Worm (Caenorhabditis elegans) whole organism, young adult: ENCODE data around the gene K01D12.15.

Source experiments
- B0035.1 ChIP-seq: sonication (generic microtip); optimal IDR thresholded peaks from 2 replicates; lab custom pipeline; 2016; ENCODE audit warnings: missing genetic modification characterization, mild to moderate bottlenecking, missing compliant biosample characterization, missing genotype, missing genetic modification reagents
- C06A6.2 ChIP-seq: fragments of 200-800 bp; sonication (Bioruptor generic); conservative IDR thresholded peaks from 2 replicates; pipeline ENCODE4 v1.3.6; 2022; ENCODE audit warnings: missing genetic modification characterization, missing compliant biosample characterization
- C17E4.6 ChIP-seq: fragments of 200-800 bp; sonication (Bioruptor generic); IDR thresholded peaks from 2 replicates; pipeline ENCODE4 v1.3.6; 2022; ENCODE audit warnings: missing genetic modification reagents, missing genetic modification characterization, missing compliant biosample characterization
- F23B12.7 ChIP-seq: sonication (generic microtip); optimal IDR thresholded peaks from 2 replicates; lab custom pipeline; 2017; ENCODE audit warnings: missing genetic modification characterization, mild to moderate bottlenecking, missing compliant biosample characterization, antibody characterized with exemption, moderate library complexity; ENCODE audit not compliant: insufficient read depth
- F33H1.4 ChIP-seq: fragments of 200-800 bp; sonication (Bioruptor generic); IDR thresholded peaks from 2 replicates; pipeline ENCODE4 v1.3.6; 2022; ENCODE audit warnings: missing genetic modification reagents, missing genetic modification characterization, missing compliant biosample characterization
- F37B4.10 ChIP-seq: fragments of 200-800 bp; sonication (Bioruptor generic); IDR thresholded peaks from 2 replicates; pipeline ENCODE4 v1.3.6; 2022; ENCODE audit warnings: missing genetic modification characterization, missing compliant biosample characterization
- F49E8.2 ChIP-seq: sonication (generic microtip); optimal IDR thresholded peaks from 3 replicates; lab custom pipeline; 2017; ENCODE audit warnings: missing genetic modification characterization, mild to moderate bottlenecking, missing compliant biosample characterization, antibody characterized with exemption, moderate library complexity; ENCODE audit not compliant: insufficient read depth
- K12H6.12 ChIP-seq: fragments of 200-800 bp; sonication (Bioruptor generic); optimal IDR thresholded peaks from 2 replicates; lab custom pipeline; 2018; ENCODE audit warnings: mild to moderate bottlenecking, missing genetic modification characterization, missing compliant biosample characterization
- Y53F4B.3 ChIP-seq: fragments of 200-800 bp; sonication (Bioruptor generic); IDR thresholded peaks from 2 replicates; pipeline ENCODE4 v1.3.6; 2022; ENCODE audit warnings: missing genetic modification reagents, missing genetic modification characterization, missing compliant biosample characterization
- Y67H2A.10 ChIP-seq: fragments of 200-800 bp; sonication (Bioruptor generic); conservative IDR thresholded peaks from 2 replicates; pipeline ENCODE4 v1.3.6; 2022; ENCODE audit warnings: missing genetic modification reagents, missing genetic modification characterization, missing compliant biosample characterization
- Y79H2A.3 ChIP-seq: fragments of 200-800 bp; sonication (Bioruptor generic); conservative IDR thresholded peaks from 2 replicates; pipeline ENCODE4 v1.3.6; 2022; ENCODE audit warnings: missing genetic modification reagents, missing genetic modification characterization, missing compliant biosample characterization
- attf-5 ChIP-seq: fragments of 200-800 bp; sonication (Bioruptor generic); optimal IDR thresholded peaks from 2 replicates; lab custom pipeline; 2018; ENCODE audit warnings: mild to moderate bottlenecking, missing genetic modification characterization, missing compliant biosample characterization
- cebp-1 ChIP-seq, 2 experiments: fragments of 200-800 bp in 1 of 2; sonication (Bioruptor generic) in 1 of 2; sonication (generic microtip) in 1 of 2; IDR thresholded peaks in 1 of 2; optimal IDR thresholded peaks in 1 of 2; 2 replicates each; pipeline versions ENCODE4 v1.3.6 to Lab custom; 2017 to 2022; ENCODE audit warnings: missing compliant biosample characterization in 2 of 2, missing genetic modification characterization in 2 of 2, mild to moderate bottlenecking in 1 of 2, missing genetic modification reagents in 1 of 2, moderate library complexity in 1 of 2
- ceh-100 ChIP-seq: fragments of 200-800 bp; sonication (Bioruptor generic); IDR thresholded peaks from 2 replicates; pipeline ENCODE4 v1.3.6; 2022; ENCODE audit warnings: missing genetic modification reagents, missing genetic modification characterization, missing compliant biosample characterization
- ceh-40 ChIP-seq: fragments of 200-800 bp; sonication (Bioruptor generic); IDR thresholded peaks from 2 replicates; pipeline ENCODE4 v1.3.6; 2022; ENCODE audit warnings: missing genetic modification characterization, missing compliant biosample characterization
- ceh-91 ChIP-seq: fragments of 200-800 bp; sonication (Bioruptor generic); IDR thresholded peaks from 2 replicates; pipeline ENCODE4 v1.3.6; 2022; ENCODE audit warnings: missing genetic modification reagents, missing genetic modification characterization, missing compliant biosample characterization
- dox-1 ChIP-seq: fragments of 200-800 bp; sonication (Bioruptor generic); IDR thresholded peaks from 2 replicates; pipeline ENCODE4 v1.3.6; 2022; ENCODE audit warnings: missing genetic modification reagents, missing genetic modification characterization, missing compliant biosample characterization
- dpl-1 ChIP-seq: fragments of 150-350 bp; optimal IDR thresholded peaks from 2 replicates; lab custom pipeline; 2014; ENCODE audit warnings: missing biosample characterization, missing genetic modification reagents, missing genetic modification characterization
- efl-1 ChIP-seq: fragments of 150-350 bp; optimal IDR thresholded peaks from 2 replicates; lab custom pipeline; 2014; ENCODE audit warnings: missing biosample characterization, missing genetic modification reagents, missing genetic modification characterization
- egl-44 ChIP-seq: fragments of 200-800 bp; sonication (Bioruptor generic); IDR thresholded peaks from 2 replicates; pipeline ENCODE4 v1.3.6; 2022; ENCODE audit warnings: missing genetic modification reagents, missing genetic modification characterization, missing compliant biosample characterization
- gei-17 ChIP-seq: fragments of 200-800 bp; sonication (Bioruptor generic); optimal IDR thresholded peaks from 2 replicates; lab custom pipeline; 2018; ENCODE audit warnings: mild to moderate bottlenecking, missing genetic modification characterization, missing compliant biosample characterization
- hlh-12 ChIP-seq: sonication (generic microtip); optimal IDR thresholded peaks from 2 replicates; lab custom pipeline; 2016; ENCODE audit warnings: missing genetic modification characterization, missing compliant biosample characterization
- hlh-26 ChIP-seq: fragments of 200-800 bp; sonication (Bioruptor generic); conservative IDR thresholded peaks from 2 replicates; pipeline ENCODE4 v1.3.6; 2022; ENCODE audit warnings: missing genetic modification reagents, missing genetic modification characterization, missing compliant biosample characterization
- hmg-1.2 ChIP-seq: fragments of 200-800 bp; sonication (Bioruptor generic); IDR thresholded peaks from 2 replicates; pipeline ENCODE4 v1.3.6; 2022; ENCODE audit warnings: missing genetic modification reagents, missing genetic modification characterization, missing compliant biosample characterization
- lin-35 ChIP-seq, 3 experiments: fragments of 150-350 bp in 2 of 3; sonication (generic microtip) in 1 of 3; optimal IDR thresholded peaks; 2 replicates each; lab custom pipeline; 2014 to 2018; ENCODE audit warnings: missing biosample characterization in 3 of 3, missing genetic modification characterization in 3 of 3, missing genetic modification reagents in 3 of 3
- lin-40 ChIP-seq: sonication (generic microtip); optimal IDR thresholded peaks from 2 replicates; lab custom pipeline; 2016; ENCODE audit warnings: missing genetic modification characterization, mild to moderate bottlenecking, missing compliant biosample characterization, missing genotype, missing genetic modification reagents
- madf-10 ChIP-seq: sonication (generic microtip); optimal IDR thresholded peaks from 2 replicates; lab custom pipeline; 2016; ENCODE audit warnings: mild to moderate bottlenecking, missing genetic modification characterization, missing compliant biosample characterization
- madf-6 ChIP-seq: fragments of 200-800 bp; sonication (Bioruptor generic); IDR thresholded peaks from 2 replicates; pipeline ENCODE4 v1.3.6; 2022; ENCODE audit warnings: missing genetic modification reagents, missing genetic modification characterization, missing compliant biosample characterization
- mcd-1 ChIP-seq: fragments of 200-800 bp; sonication (Bioruptor generic); IDR thresholded peaks from 2 replicates; pipeline ENCODE4 v1.3.6; 2022; ENCODE audit warnings: missing genetic modification reagents, missing genetic modification characterization, missing compliant biosample characterization
- mes-4 ChIP-seq: sonication (generic microtip); optimal IDR thresholded peaks from 2 replicates; lab custom pipeline; 2016; ENCODE audit warnings: missing genotype, missing genetic modification characterization, missing compliant biosample characterization
- mxl-1 ChIP-seq: sonication (generic microtip); optimal IDR thresholded peaks from 2 replicates; lab custom pipeline; 2016; ENCODE audit warnings: missing genetic modification characterization, missing compliant biosample characterization
- nhr-27 ChIP-seq: fragments of 200-800 bp; sonication (Bioruptor generic); optimal IDR thresholded peaks from 2 replicates; lab custom pipeline; 2018; ENCODE audit warnings: mild to moderate bottlenecking, missing genetic modification characterization, moderate library complexity, missing compliant biosample characterization
- nhr-80 ChIP-seq: sonication (generic microtip); optimal IDR thresholded peaks from 2 replicates; lab custom pipeline; 2016; ENCODE audit warnings: missing genetic modification characterization, missing compliant biosample characterization
- pbrm-1 ChIP-seq: fragments of 200-800 bp; sonication (Bioruptor generic); IDR thresholded peaks from 2 replicates; pipeline ENCODE4 v1.3.6; 2022; ENCODE audit warnings: missing genetic modification reagents, missing genetic modification characterization, missing compliant biosample characterization
- pha-4 ChIP-seq: fragments of 150-350 bp; sonication (generic microtip); optimal IDR thresholded peaks from 2 replicates; lab custom pipeline; 2014; ENCODE audit warnings: missing biosample characterization, missing genetic modification reagents, missing genetic modification characterization
- rcor-1 ChIP-seq: fragments of 200-800 bp; sonication (Bioruptor generic); IDR thresholded peaks from 2 replicates; pipeline ENCODE4 v1.3.6; 2022; ENCODE audit warnings: missing genetic modification reagents, missing genetic modification characterization, missing compliant biosample characterization
- repo-1 ChIP-seq: sonication (generic microtip); optimal IDR thresholded peaks from 2 replicates; lab custom pipeline; 2017; ENCODE audit warnings: mild to moderate bottlenecking, missing genetic modification characterization, missing compliant biosample characterization
- snpc-1.1 ChIP-seq: sonication (generic microtip); optimal IDR thresholded peaks from 2 replicates; lab custom pipeline; 2017; ENCODE audit warnings: missing genetic modification characterization, mild to moderate bottlenecking, missing compliant biosample characterization, antibody characterized with exemption, moderate library complexity, missing genotype, missing genetic modification reagents; ENCODE audit not compliant: insufficient read depth
- snpc-1.3 ChIP-seq: sonication (generic microtip); optimal IDR thresholded peaks from 2 replicates; lab custom pipeline; 2017; ENCODE audit warnings: missing genetic modification characterization, mild to moderate bottlenecking, missing compliant biosample characterization, antibody characterized with exemption, moderate library complexity, missing genotype, missing genetic modification reagents; ENCODE audit not compliant: insufficient read depth
- unc-130 ChIP-seq: sonication (generic microtip); optimal IDR thresholded peaks from 2 replicates; lab custom pipeline; 2016; ENCODE audit warnings: missing genetic modification reagents, missing genetic modification characterization, missing compliant biosample characterization
- unc-62 ChIP-seq: fragments of 150-350 bp; optimal IDR thresholded peaks from 2 replicates; lab custom pipeline; 2014; ENCODE audit warnings: missing biosample characterization, missing genetic modification reagents, missing genetic modification characterization
- zim-3 ChIP-seq: sonication (generic microtip); optimal IDR thresholded peaks from 2 replicates; lab custom pipeline; 2017; ENCODE audit warnings: mild to moderate bottlenecking, missing genetic modification characterization, moderate library complexity, missing compliant biosample characterization
- ztf-26 ChIP-seq: sonication (generic microtip); optimal IDR thresholded peaks from 2 replicates; lab custom pipeline; 2017; ENCODE audit warnings: missing genetic modification characterization, missing compliant biosample characterization
- ztf-3 ChIP-seq: fragments of 200-800 bp; sonication (Bioruptor generic); optimal IDR thresholded peaks from 2 replicates; lab custom pipeline; 2018; ENCODE audit warnings: mild to moderate bottlenecking, missing genetic modification characterization, missing compliant biosample characterization

Gene K01D12.15

ce11 chrV:12411909-12412308 is 25.7 kb downstream of the K01D12.15 start, which contains the start of gene cdr-7:
cdr-7 (minus strand) TSS chrV:12412113.
- no peak for TF ChIP-seq attf-5 (GFP tag; lab: Kevin White, UChicago)
- TF ChIP-seq dox-1 (GFP tag; lab: Robert Waterston, UW): no peak
- TF ChIP-seq ztf-26 (tag; lab: Kevin White, UChicago): no peak
- TF ChIP-seq F37B4.10: no peak
- no peak for TF ChIP-seq repo-1 (tag; lab: Kevin White, UChicago)
- no peak for TF ChIP-seq mcd-1
- TF ChIP-seq dpl-1: no peak
- TF ChIP-seq ztf-3 (GFP tag; lab: Kevin White, UChicago): no peak
- TF ChIP-seq zim-3: no peak
- no peak for TF ChIP-seq snpc-1.3 (tag; lab: Kevin White, UChicago)
- TF ChIP-seq cebp-1 (GFP tag; IDR thresholded peaks at IDR 0.05; lab: Robert Waterston, UW): no peak
- no peak for TF ChIP-seq cebp-1 (tag; optimal IDR thresholded peaks at IDR 0.05; lab: Kevin White, UChicago)
- TF ChIP-seq B0035.1 (tag; lab: Kevin White, UChicago): no peak
- no peak for TF ChIP-seq hlh-12 (tag; lab: Kevin White, UChicago)
- TF ChIP-seq pbrm-1 (GFP tag; lab: Robert Waterston, UW): no peak
- no peak for TF ChIP-seq C17E4.6 (GFP tag; lab: Robert Waterston, UW)
- TF ChIP-seq C06A6.2: no peak
- TF ChIP-seq lin-35 (GFP tag; optimal IDR thresholded peaks at IDR 0.05; lab: Kevin White, UChicago): no peak

- TF ChIP-seq unc-62 (GFP tag; lab: Kevin White, UChicago): no peak
- no peak for TF ChIP-seq madf-10 (tag; lab: Kevin White, UChicago)
- TF ChIP-seq ceh-91 (GFP tag; lab: Robert Waterston, UW): no peak
- TF ChIP-seq K12H6.12 (tag; lab: Kevin White, UChicago): no peak
- TF ChIP-seq rcor-1 (GFP tag; lab: Robert Waterston, UW): no peak
- no peak for TF ChIP-seq ceh-100
- no peak for TF ChIP-seq mes-4 (tag; lab: Kevin White, UChicago)
- TF ChIP-seq madf-6: no peak
- TF ChIP-seq ceh-40 (GFP tag; lab: Robert Waterston, UW): no peak
- no peak for TF ChIP-seq F33H1.4 (GFP tag; lab: Robert Waterston, UW)
- no peak for TF ChIP-seq zim-3
- TF ChIP-seq Y53F4B.3 (GFP tag; lab: Robert Waterston, UW): no peak
- TF ChIP-seq Y67H2A.10 (GFP tag; lab: Robert Waterston, UW): no peak
- no peak for TF ChIP-seq Y79H2A.3 (GFP tag; lab: Robert Waterston, UW)
- TF ChIP-seq mxl-1 (tag; lab: Kevin White, UChicago): no peak
- TF ChIP-seq repo-1 (tag; lab: Kevin White, UChicago): no peak
- no peak for TF ChIP-seq snpc-1.1 (tag; lab: Kevin White, UChicago)
Observed at ce11 chrV:12412321-12412720, 26.1 kb downstream of the K01D12.15 start.

- no peak for TF ChIP-seq lin-40 (tag; lab: Kevin White, UChicago)
- TF ChIP-seq efl-1 (GFP tag; lab: Kevin White, UChicago): no peak
- no peak for TF ChIP-seq egl-44 (GFP tag; lab: Robert Waterston, UW)
- no peak for TF ChIP-seq hlh-26 (GFP tag; lab: Robert Waterston, UW)
- no peak for TF ChIP-seq gei-17 (GFP tag; lab: Kevin White, UChicago)
- no peak for TF ChIP-seq unc-130 (GFP tag; lab: Kevin White, UChicago)
- no peak for TF ChIP-seq F49E8.2 (tag; lab: Kevin White, UChicago)
- TF ChIP-seq hmg-1.2: peak; percentile 44; the same call in 1 of the 2 replicates
- no peak for TF ChIP-seq nhr-27 (tag; lab: Kevin White, UChicago)
- peak; percentile 15 for TF ChIP-seq nhr-80 (tag; lab: Kevin White, UChicago)
- TF ChIP-seq pha-4 (tag; lab: Kevin White, UChicago): no peak
- TF ChIP-seq F23B12.7 (tag; lab: Kevin White, UChicago): no peak
Observed at ce11 chrV:12413651-12414114, 27.4 kb downstream of the K01D12.15 start, which contains the start of gene cdr-6. cdr-6 (minus strand) TSS chrV:12413701.
